Fruit fly (Drosophila melanogaster) whole organism: ENCODE measurements around the gene Sf3b5.

ENCODE experiments used
- CG8478 ChIP-seq: fragments of >200 bp; optimal IDR thresholded peaks from 2 replicates; lab custom pipeline; 2018; ENCODE audit warnings: inconsistent platforms
- Dll ChIP-seq: fragments of >200 bp; optimal IDR thresholded peaks from 2 replicates; lab custom pipeline; 2017
- EcR ChIP-seq, 2 experiments: fragments of >200 bp; optimal IDR thresholded peaks; 2 replicates each; lab custom pipeline; 2017; ENCODE audit warnings: missing biosample characterization in 2 of 2, missing genetic modification characterization in 2 of 2, missing genetic modification reagents in 2 of 2
- pan ChIP-seq: fragments of >200 bp; optimal IDR thresholded peaks from 2 replicates; lab custom pipeline; 2017
- psq ChIP-seq: fragments of >200 bp; optimal IDR thresholded peaks from 2 replicates; lab custom pipeline; 2017
- usp ChIP-seq: fragments of >200 bp; optimal IDR thresholded peaks from 2 replicates; lab custom pipeline; 2017; ENCODE audit warnings: missing biosample characterization, missing genetic modification characterization, mixed read lengths

The Sf3b5 gene

DNA sequence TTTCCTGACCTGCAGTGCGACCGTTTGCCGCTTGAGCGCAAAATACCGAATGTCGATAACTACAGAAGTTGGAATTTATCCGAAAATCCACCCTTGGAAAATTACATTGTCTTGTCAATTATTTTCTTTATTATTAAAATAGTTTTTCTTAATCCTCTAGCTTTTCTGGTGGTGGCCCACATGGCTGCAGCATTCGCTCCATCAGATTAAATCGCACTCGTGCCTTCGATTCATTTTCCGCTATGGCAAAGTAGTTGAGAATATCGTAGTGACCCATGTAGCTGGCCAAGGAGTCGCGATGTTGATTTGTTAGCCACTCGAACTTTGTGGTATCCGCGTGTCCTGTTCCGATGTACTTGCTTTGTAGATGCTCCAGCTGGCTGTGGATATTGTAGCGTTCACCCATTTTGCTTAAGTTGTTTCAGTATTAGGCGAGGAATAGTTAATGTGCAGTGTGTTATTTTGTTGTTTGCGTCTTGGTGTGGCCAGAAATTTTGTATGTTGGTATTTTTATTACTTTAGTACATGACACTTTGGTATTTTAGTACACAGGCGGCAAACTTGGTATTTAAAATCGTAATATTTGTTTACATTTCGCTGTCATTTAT lies at the start of gene Sf3b5, which contains the start of the genes Kcmf1 and CG11986:
Sf3b5 (minus strand) TSS at position 483 of the 608 bp plus-strand sequence.
Kcmf1 (minus strand) TSS at position 51 of the 608 bp plus-strand sequence.
CG11986 (plus strand) TSS at position 588 of the 608 bp plus-strand sequence.
- no peak for TF ChIP-seq psq (lab: Kevin White, UChicago)
- no peak for TF ChIP-seq pan (lab: Kevin White, UChicago)
- no peak for TF ChIP-seq EcR (GFP tag; optimal IDR thresholded peaks at IDR 0.05; lab: Kevin White, UChicago)

DNA sequence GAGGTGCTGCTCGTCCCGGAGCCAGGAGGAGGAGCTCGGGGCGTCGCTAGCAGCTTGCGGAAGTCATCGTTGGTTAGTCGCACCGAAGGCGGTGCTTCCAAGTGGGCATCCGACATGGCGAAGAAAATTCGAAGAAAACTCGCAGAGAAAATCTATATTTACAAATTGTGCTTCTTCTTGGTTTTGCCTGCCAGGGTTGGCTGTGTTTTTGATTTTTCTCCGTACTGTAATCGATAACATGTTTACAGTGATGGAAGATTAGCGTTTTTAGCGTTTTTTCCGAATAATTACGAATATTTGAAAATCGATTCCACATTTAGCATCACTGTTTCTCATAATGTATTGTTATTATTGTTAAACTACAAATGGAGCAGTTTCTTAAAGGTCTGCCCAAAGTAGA lies 49.7 kb upstream of the Sf3b5 start, which contains the start of the genes beag and Ada:
beag (minus strand) TSS at position 205 of the 400 bp plus-strand sequence.
Ada (plus strand) TSS at position 310 of the 400 bp plus-strand sequence.
- TF ChIP-seq pan (lab: Kevin White, UChicago) (no peak), psq (lab: Kevin White, UChicago) (no peak)

DNA sequence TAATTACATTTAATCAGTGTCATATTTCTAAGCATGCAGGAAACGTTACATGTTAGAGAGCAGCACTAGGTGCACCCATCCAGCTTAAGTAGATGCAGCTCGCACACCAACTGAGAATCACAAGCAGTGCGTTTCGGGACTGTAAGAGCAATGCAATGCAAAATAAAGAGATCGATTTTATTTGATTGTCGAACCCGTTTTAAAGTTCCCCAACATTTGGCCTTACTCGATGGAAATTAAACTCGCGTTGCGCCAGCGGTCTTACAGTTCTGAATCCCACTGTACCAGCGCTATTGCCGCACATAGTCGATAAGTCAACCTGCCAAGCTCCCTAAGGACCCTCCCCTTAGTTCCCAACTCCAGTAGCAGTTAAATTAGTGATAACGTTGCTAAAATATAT lies 47.6 kb upstream of the Sf3b5 start:
- TF ChIP-seq Dll (lab: Kevin White, UChicago) (no peak), CG8478 (no peak), pan (lab: Kevin White, UChicago) (no peak), psq (lab: Kevin White, UChicago) (no peak), EcR (GFP tag; optimal IDR thresholded peaks at IDR 0.05; lab: Kevin White, UChicago) (no peak), usp (GFP tag; lab: Kevin White, UChicago) (no peak)

DNA sequence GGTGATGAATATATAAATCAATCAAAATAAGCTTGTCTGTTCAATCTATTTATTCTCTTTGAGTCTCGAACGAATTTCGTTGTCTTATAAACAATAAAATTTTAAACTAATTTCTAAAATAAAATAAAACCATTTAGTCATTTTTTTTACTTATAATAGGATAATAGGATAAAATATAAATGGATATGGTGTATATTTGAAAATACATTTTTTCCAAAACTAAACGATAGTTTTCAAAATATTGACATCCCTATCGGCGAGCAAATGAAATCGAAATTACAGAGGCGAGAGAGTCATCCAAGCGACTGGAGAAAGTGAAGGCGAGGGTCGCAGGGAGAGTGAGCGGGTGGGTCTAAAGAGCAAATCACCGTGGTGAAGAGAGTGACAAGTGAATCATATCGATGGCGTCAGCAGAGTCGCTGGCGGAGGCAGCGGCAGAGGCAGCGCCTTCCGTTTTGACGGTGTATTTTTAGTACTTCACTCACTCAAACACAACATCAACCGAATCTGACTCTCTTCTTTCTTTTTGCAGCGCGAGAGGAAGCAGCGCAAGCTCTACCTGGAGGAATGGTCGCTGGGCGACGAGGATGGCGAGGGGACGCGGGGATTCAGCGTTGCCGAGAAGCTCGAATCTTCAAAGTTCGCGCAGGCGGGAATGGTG lies 42.4 kb upstream of the Sf3b5 start:
- TF ChIP-seq Dll (lab: Kevin White, UChicago) (peak; percentile 90), psq (lab: Kevin White, UChicago) (no peak)

DNA sequence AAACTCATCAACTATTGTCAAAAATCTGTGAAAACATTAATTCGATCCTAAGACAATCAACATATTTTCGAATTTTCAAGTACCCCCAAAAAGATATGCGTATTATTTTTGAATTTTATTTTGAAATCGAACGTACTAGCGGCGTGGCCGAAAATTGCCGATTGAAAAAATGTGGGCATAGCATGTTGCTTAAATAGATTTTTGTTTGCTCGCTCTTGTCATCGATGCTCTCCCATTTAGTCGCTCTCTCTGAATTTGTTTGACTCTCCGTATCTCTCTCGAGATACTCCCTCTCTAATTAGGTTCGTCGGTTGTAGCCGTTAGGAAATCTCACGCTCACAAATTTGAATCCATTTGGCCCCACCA lies 41.9 kb upstream of the Sf3b5 start:
- TF ChIP-seq Dll (lab: Kevin White, UChicago) (no peak), EcR (GFP tag; optimal IDR thresholded peaks at IDR 0.05; lab: Kevin White, UChicago) (no peak), psq (lab: Kevin White, UChicago) (no peak), pan (lab: Kevin White, UChicago) (no peak), usp (GFP tag; lab: Kevin White, UChicago) (no peak), CG8478 (no peak)

DNA sequence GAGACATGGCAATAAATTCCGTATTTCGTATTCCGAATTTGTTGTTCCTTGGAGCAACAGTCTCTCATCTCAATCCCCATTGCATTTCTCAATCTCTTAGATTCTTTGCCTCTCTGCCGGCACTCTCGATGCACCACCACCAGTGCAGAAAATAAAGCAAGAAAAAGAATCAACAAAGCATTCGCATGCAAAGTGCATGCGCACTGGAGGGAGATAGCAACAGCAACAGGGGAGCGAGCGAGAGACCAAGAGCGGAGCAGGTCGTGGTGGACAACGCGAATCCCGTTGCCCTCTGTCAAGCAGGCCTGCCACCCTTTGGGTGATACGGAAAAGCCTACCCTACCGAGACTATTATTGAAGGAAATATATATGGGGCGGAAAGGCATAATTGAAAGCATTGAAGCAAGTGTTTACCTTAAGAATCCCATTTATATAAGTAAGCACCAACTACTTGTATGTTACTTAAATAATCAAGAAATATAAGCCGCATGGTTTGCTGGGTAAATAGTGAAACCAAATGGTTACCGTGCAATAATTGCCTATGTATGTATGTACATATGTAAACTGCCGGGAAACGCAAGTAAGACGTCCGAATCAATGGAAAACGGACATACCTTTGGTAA lies 41.4 kb upstream of the Sf3b5 start:
- TF ChIP-seq EcR (GFP tag; optimal IDR thresholded peaks at IDR 0.05; lab: Kevin White, UChicago): no peak
- TF ChIP-seq Dll (lab: Kevin White, UChicago): peak; percentile 75
- TF ChIP-seq CG8478: no peak

DNA sequence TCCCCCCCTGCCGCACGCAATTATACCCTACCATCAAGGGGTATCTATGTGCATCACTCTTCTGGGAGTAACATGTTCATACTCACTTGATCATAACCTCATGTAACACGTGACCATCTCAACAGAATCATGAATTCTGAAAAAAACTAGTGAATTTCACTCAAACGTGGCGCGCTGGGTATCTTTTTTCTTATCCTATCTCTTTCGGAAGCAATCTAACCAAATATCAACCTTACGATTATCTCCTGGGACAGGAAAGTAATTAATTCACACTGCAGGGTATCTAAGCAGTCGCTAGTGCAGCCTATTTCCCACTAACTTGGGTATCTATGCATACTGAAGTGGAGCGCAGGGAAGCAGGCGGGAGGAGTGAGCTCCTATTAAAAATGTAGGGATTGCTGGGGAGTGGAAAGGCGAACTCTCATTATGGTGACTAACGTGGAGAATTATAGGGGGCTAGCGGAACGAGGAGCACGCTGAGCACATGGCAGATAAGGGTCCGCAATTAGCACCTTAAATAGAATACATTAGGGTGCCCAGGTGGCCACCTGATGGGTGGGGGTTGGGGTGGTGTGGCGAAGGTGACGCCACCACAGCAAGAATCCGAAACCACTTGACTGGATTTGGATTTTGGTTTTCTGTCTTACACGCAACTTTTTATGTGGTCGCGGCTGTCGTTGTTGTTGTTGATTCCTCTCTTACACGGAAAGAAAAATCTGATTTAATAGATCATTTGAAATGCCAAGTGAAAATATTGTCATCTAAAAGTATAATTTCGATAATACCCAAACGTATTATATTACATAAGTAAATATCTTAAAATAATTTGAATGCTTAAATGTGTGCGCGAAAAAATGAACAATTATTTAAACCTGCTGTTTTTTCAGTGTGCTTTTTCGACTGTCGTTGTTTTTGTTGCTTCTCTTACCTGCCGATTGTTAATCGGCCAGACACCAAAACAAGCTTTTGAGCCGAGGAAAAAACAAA lies 40.3 kb upstream of the Sf3b5 start:
- TF ChIP-seq Dll (lab: Kevin White, UChicago): no peak
- no peak for TF ChIP-seq EcR (GFP tag; optimal IDR thresholded peaks at IDR 0.05; lab: Kevin White, UChicago)
- no peak for TF ChIP-seq psq (lab: Kevin White, UChicago)

DNA sequence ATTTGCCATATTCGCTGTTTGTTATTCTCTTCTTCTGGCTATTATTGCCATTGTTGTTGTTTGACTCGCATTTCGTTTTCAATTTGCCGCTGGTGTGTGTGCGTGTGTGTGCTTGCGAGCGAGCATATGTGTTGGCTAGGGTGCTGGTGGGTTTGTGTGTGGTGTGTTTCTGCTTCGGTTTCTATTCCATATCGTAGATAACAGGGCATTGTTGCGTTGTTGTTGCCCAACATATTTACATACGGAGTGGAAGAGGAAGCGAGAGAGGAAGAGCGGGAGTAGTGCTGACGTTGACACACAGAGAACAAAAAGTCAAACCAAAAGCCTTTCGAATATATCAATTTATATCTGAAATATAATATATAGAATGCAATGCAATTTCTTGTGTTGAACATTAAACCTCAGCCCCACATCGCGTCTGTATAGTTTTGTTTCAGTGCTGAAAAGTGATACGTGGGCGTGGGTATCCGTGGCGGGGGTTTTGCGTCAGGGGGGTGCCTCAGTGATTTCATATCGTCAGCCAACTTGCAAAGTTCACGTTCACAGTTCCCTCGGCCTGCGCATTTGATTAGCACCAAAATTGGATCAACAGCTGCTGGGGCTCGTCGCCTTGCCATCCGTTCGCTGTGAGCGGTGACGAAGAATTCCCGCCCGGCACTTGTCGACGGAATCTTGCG lies 39.4 kb upstream of the Sf3b5 start:
- TF ChIP-seq CG8478: no peak
- TF ChIP-seq Dll (lab: Kevin White, UChicago): peak; percentile 42
- TF ChIP-seq EcR (GFP tag; optimal IDR thresholded peaks at IDR 0.05; lab: Kevin White, UChicago): no peak
- no peak for TF ChIP-seq usp (GFP tag; lab: Kevin White, UChicago)
- TF ChIP-seq psq (lab: Kevin White, UChicago): no peak

DNA sequence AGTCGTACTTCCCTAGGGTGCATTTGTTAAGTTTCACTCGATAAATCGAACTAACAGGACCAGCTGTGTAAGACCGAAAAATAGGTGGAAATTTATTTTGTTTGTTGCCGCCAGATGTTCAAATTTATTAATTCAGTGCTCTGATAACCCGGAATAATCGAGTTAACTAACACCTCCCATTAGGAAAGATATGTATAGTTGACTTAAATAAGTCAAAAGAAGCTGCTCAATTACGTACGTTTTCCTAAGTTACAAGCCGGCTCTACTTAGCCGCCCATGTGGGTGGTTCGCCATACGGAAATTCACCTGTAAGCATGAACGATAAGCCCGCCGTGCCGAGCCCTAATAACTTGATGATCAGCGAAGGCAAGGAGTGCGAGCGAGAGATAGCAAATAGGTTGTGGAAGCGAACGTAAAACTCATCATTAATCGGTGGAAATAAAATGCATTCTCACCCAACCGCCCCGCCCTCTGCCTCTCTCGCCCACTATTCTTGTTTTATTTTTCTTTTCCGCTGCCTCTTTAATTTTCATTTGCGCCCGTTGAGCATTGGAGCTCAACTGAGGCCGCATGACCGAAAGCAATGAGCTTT lies 38.8 kb upstream of the Sf3b5 start:
- TF ChIP-seq EcR (GFP tag; optimal IDR thresholded peaks at IDR 0.05; lab: Kevin White, UChicago): peak in 1 of 2 experiments; percentile 24
- TF ChIP-seq Dll (lab: Kevin White, UChicago): no peak
- TF ChIP-seq usp (GFP tag; lab: Kevin White, UChicago): no peak

DNA sequence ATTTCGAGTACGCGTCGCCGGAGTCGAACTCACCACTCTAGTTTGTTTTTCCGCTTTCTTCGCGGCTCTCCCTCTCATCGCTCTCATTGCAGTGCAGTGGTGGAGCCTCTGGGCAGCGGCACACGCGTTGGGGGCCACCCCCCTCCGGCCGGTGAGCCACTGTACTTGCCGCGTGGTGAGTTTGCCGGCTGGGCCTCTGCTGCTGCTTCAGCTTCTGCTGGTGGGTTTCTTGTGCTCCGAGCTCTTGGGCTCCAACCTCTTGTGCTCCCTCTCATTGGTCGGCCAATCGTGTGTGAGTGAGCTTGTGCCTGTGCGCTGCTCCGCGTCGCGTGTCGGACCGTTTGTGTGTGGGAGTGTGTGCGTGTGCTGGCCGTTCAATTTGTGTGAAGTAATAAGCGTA lies 37.9 kb upstream of the Sf3b5 start:
- TF ChIP-seq usp (GFP tag; lab: Kevin White, UChicago): no peak
- no peak for TF ChIP-seq EcR (GFP tag; optimal IDR thresholded peaks at IDR 0.05; lab: Kevin White, UChicago)
- TF ChIP-seq pan (lab: Kevin White, UChicago): no peak
- TF ChIP-seq Dll (lab: Kevin White, UChicago): peak; percentile 93
- TF ChIP-seq psq (lab: Kevin White, UChicago): no peak
